Worm (Caenorhabditis elegans): ENCODE data around the gene laat-1.

The laat-1 gene

DNA sequence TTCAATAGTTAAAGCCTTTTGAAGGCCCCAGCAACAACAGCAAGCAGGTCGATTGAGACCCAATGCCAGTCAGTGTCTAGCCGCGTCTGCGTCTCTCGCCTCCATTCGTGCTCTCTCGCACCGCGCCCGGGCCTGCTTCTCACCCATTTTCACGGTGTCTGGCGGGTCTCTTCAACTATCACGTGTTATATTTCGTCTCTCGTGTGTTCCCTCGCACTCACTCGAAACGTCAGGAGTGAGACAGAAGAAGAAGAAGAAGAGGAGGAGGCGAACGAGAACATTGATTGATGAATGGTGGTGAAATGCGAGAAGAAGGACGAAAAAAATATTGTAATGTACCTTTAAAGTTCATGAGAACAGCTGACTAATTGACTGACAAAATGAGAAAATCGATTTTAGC is 16.4 kb downstream of the laat-1 start:
- peak; percentile 53 for TF ChIP-seq mls-2 (tag; optimal IDR thresholded peaks at IDR 0.05)
- peak; percentile 18 for TF ChIP-seq ztf-11 (tag; optimal IDR thresholded peaks at IDR 0.05)
- peak; percentile 43 for TF ChIP-seq sptf-1 (tag; optimal IDR thresholded peaks at IDR 0.05)
- no peak for TF ChIP-seq elt-3 (tag; optimal IDR thresholded peaks at IDR 0.05)
- TF ChIP-seq unc-120 (tag; optimal IDR thresholded peaks at IDR 0.05; ENCODE audit: poor library complexity, severe bottlenecking): peak; percentile 60
- TF ChIP-seq ham-2 (GFP tag; optimal IDR thresholded peaks at IDR 0.05): peak; percentile 61
- TF ChIP-seq hlh-1 (tag; optimal IDR thresholded peaks at IDR 0.05): peak; percentile 68
- no peak for TF ChIP-seq lin-32 (GFP tag; optimal IDR thresholded peaks at IDR 0.05)
- TF ChIP-seq unc-62 (GFP tag; optimal IDR thresholded peaks at IDR 0.05): peak; percentile 94

DNA sequence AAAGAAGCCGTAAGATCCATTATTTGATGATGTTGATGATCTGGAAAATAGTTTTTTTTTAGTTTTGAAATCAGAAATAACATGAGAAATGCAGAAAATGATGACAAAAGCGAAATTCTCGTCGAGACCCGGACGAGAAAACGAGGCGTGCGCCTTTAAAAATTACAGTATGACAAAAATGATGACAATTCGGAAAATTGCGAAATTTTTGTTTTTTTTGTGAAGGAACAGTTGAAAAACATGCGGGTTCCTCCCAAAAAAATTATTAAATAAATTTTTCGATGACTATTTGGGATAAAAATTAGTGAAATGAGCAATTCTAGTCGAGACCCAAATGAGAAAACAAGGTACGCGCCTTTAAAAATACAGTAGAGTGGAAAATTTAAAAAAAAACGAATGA is 17.0 kb downstream of the laat-1 start, which contains the start of gene ubxn-3:
ubxn-3 (minus strand) TSS at position 66 of the 400 bp plus-strand sequence.
- TF ChIP-seq blmp-1 (tag; optimal IDR thresholded peaks at IDR 0.05): no peak
- TF ChIP-seq mab-5 (tag; optimal IDR thresholded peaks at IDR 0.05): no peak
- TF ChIP-seq nhr-2 (tag; optimal IDR thresholded peaks at IDR 0.05): no peak
- no peak for TF ChIP-seq ceh-83 (GFP tag; optimal IDR thresholded peaks at IDR 0.05)

DNA sequence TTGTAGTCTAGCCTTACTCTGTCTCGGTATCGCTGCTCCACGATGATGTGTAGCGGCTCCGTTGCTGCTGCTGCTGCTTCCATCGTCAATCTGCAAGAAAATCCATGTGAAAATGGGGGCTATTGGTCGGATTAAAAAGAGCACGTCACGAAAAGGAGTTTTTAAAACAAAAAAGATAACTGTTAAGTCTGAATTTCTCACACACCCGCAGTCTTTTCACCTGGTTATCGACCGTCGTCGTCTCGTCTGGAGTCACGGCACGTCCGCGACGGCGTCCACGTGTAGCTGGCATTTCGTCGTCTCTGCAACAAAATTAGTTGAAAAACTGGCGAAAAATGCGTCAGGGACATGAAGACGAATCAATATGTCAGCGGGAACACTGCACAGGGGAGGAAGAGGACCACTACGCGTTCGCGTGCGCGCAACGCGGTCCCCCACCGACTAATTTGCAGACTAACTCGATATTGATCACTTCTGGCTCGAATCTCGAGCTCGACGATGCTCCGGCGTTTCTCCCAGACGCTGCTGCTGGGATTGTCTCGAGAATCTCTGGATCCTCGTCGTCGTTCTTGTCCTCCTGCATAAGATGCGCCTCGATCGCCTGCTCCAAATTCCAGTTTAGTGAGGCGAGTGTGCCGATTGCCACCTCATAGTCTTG is 17.6 kb downstream of the laat-1 start:
- TF ChIP-seq ham-2 (GFP tag; optimal IDR thresholded peaks at IDR 0.05): peak; percentile 21
- no peak for TF ChIP-seq elt-1 (tag; optimal IDR thresholded peaks at IDR 0.05; ENCODE audit: borderline replicate concordance, insufficient read depth)

DNA sequence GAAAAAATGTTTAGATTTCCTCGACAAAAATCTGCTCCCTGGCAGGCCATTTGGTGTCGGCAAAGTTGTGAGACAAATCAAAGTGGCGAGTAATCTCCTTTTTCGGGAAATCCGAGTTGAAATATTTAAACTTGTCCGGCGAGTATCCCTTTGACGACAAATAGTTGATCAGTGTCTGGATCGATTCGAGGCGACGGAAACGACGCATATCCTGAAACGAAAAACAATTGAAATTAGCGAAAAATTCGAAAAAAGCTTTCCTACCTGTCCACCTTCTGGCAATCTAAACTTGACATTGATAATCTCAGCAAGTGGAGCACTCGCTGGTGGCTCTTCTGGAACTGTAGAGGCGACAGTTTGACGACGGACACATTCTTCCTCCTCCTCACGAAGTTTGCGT is 20.3 kb downstream of the laat-1 start:
- TF ChIP-seq sem-2 (GFP tag; optimal IDR thresholded peaks at IDR 0.05) (no peak), drap-1 (GFP tag; optimal IDR thresholded peaks at IDR 0.05) (no peak)

DNA sequence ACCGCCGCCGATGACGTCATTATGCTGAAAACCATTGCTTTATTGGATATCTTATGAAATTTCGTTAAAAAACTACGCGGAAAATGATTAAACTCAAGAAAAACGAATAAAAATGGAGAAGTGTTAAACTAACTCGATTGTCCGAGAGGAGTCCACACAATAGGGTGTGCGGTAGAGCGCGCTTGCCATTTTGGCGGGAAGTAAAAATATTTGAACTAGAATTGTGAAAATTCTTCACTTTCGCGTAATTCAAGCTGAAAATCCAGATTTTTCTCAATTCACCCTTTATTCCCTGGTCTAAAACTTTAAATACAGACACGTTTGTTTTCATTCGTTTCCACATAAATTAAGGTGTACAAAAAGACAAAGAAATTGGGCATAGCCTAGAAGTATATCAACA is 21.0 kb downstream of the laat-1 start, which contains the start of gene F48A11.4:
F48A11.4 (minus strand) TSS at position 24 of the 400 bp plus-strand sequence.
- peak; percentile 32 for TF ChIP-seq unc-62 (GFP tag; optimal IDR thresholded peaks at IDR 0.05)
- TF ChIP-seq lsy-2 (tag; optimal IDR thresholded peaks at IDR 0.05): peak; percentile 84
- TF ChIP-seq ces-1 (GFP tag; optimal IDR thresholded peaks at IDR 0.05): peak; percentile 68
- no peak for TF ChIP-seq elt-1 (tag; optimal IDR thresholded peaks at IDR 0.05; ENCODE audit: borderline replicate concordance, insufficient read depth)
- TF ChIP-seq ham-2 (GFP tag; optimal IDR thresholded peaks at IDR 0.05): no peak
- TF ChIP-seq elt-3 (tag; optimal IDR thresholded peaks at IDR 0.05): no peak
- no peak for TF ChIP-seq nhr-28 (tag; optimal IDR thresholded peaks at IDR 0.05)
- peak; percentile 46 for TF ChIP-seq M03D4.4 (tag; optimal IDR thresholded peaks at IDR 0.05)
- no peak for TF ChIP-seq hlh-1 (tag; optimal IDR thresholded peaks at IDR 0.05)
- TF ChIP-seq drap-1 (GFP tag; optimal IDR thresholded peaks at IDR 0.05): peak; percentile 46
- TF ChIP-seq mab-5 (tag; optimal IDR thresholded peaks at IDR 0.05): no peak
- TF ChIP-seq flh-1 (GFP tag; optimal IDR thresholded peaks at IDR 0.05): no peak
- no peak for TF ChIP-seq lin-32 (GFP tag; optimal IDR thresholded peaks at IDR 0.05)
- TF ChIP-seq unc-39 (tag; optimal IDR thresholded peaks at IDR 0.05): no peak
- TF ChIP-seq nhr-237 (tag; optimal IDR thresholded peaks at IDR 0.05): peak; percentile 89
- peak; percentile 29 for TF ChIP-seq mls-2 (tag; optimal IDR thresholded peaks at IDR 0.05)
- peak; percentile 86 for TF ChIP-seq mep-1 (tag; optimal IDR thresholded peaks at IDR 0.05)
- no peak for TF ChIP-seq snpc-4 (tag; optimal IDR thresholded peaks at IDR 0.05)
- no peak for TF ChIP-seq ceh-43 (GFP tag; optimal IDR thresholded peaks at IDR 0.05)
- peak; percentile 52 for TF ChIP-seq zip-8 (tag; optimal IDR thresholded peaks at IDR 0.05)
- TF ChIP-seq ztf-11 (tag; optimal IDR thresholded peaks at IDR 0.05): peak; percentile 21
- no peak for TF ChIP-seq bed-3 (GFP tag; optimal IDR thresholded peaks at IDR 0.05)
- peak; percentile 1 for TF ChIP-seq unc-120 (tag; optimal IDR thresholded peaks at IDR 0.05; ENCODE audit: poor library complexity, severe bottlenecking)
- peak; percentile 31 for TF ChIP-seq cnd-1 (tag; optimal IDR thresholded peaks at IDR 0.05)
- peak; percentile 91 for TF ChIP-seq lin-13 (tag; optimal IDR thresholded peaks at IDR 0.05)
- TF ChIP-seq nhr-2 (tag; optimal IDR thresholded peaks at IDR 0.05): peak; percentile 44
- TF ChIP-seq ceh-39 (tag; optimal IDR thresholded peaks at IDR 0.05): peak; percentile 63
- TF ChIP-seq nhr-76 (tag; optimal IDR thresholded peaks at IDR 0.05): no peak
- TF ChIP-seq sem-2 (GFP tag; optimal IDR thresholded peaks at IDR 0.05): no peak
- peak; percentile 39 for TF ChIP-seq ceh-83 (GFP tag; optimal IDR thresholded peaks at IDR 0.05)
- TF ChIP-seq nhr-12 (tag; optimal IDR thresholded peaks at IDR 0.05): no peak
- peak; percentile 92 for TF ChIP-seq pha-4 (tag; optimal IDR thresholded peaks at IDR 0.05)
- TF ChIP-seq sptf-1 (tag; optimal IDR thresholded peaks at IDR 0.05): peak; percentile 79
- TF ChIP-seq blmp-1 (tag; optimal IDR thresholded peaks at IDR 0.05): no peak
- TF ChIP-seq tbx-8 (GFP tag; optimal IDR thresholded peaks at IDR 0.05): peak; percentile 4
